Worm (Caenorhabditis elegans): ENCODE measurements around the gene R05H10.7.

DNA sequence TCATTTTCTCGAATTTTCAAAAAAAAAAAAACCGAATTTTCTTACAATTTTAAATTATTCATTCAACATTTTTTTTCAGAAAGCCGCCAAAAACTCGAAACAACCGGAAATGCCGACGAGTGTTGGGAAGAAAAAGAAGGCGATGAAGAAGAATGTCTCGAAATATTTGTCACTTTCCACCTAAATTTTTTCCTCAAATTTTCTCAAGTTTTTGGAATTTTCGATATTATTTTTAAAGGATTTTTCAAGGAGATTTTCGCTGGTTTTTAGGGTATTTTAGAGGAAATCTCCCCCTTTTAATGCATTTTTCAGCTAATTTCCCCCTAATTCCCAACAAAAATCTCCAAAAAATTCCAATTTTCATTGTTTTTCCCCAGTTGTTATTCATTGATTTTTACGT, 10.8 kb downstream of the R05H10.7 start:
- TF ChIP-seq ztf-29 (GFP tag; IDR thresholded peaks at IDR 0.05), result no peak
- TF ChIP-seq tab-1 (GFP tag; IDR thresholded peaks at IDR 0.05), result no peak
- TF ChIP-seq T22C8.4 (GFP tag; IDR thresholded peaks at IDR 0.05), result no peak
- TF ChIP-seq flt-1 (GFP tag; IDR thresholded peaks at IDR 0.05), result no peak
- TF ChIP-seq cog-1 (tag; optimal IDR thresholded peaks at IDR 0.05), result no peak

All from whole organism, midembryonic.